Fruit fly (Drosophila melanogaster) whole organism, embryonic: ENCODE measurements around the gene htl.

Experiments
- Awh ChIP-seq: fragments of 200-800 bp; sonication (Bioruptor generic); IDR thresholded peaks from 2 replicates; pipeline ENCODE4, ENCODE4 v1.3.6; 2022; ENCODE audit warnings: missing biosample characterization, missing genetic modification characterization
- CG10321 ChIP-seq: fragments of 200-800 bp; sonication (Bioruptor generic); IDR thresholded peaks from 2 replicates; pipeline ENCODE4 v1.3.6; 2022; ENCODE audit warnings: missing biosample characterization, missing genetic modification characterization
- CG10366 ChIP-seq: fragments of 200-800 bp; sonication (Bioruptor generic); IDR thresholded peaks from 2 replicates; pipeline ENCODE4 v1.3.6; 2022; ENCODE audit warnings: missing biosample characterization, missing genetic modification characterization
- CG10654 ChIP-seq: fragments of 200-800 bp; sonication (Bioruptor generic); optimal IDR thresholded peaks from 2 replicates; lab custom pipeline; 2016; ENCODE audit warnings: missing biosample characterization, missing genetic modification characterization
- CG13123 ChIP-seq: fragments of 200-800 bp; sonication (Bioruptor generic); optimal IDR thresholded peaks from 2 replicates; lab custom pipeline; 2016; ENCODE audit warnings: missing biosample characterization, missing genetic modification characterization
- CG13424 ChIP-seq: fragments of 200-800 bp; sonication (Bioruptor generic); optimal IDR thresholded peaks from 2 replicates; lab custom pipeline; 2019; ENCODE audit warnings: missing biosample characterization, mild to moderate bottlenecking, missing genetic modification characterization, moderate library complexity
- CG14014 ChIP-seq: fragments of 200-800 bp; sonication (Bioruptor generic); IDR thresholded peaks from 2 replicates; pipeline ENCODE4 v1.3.6; 2022; ENCODE audit warnings: missing biosample characterization, missing genetic modification characterization
- CG15011 ChIP-seq: fragments of 200-800 bp; sonication (Bioruptor generic); optimal IDR thresholded peaks from 3 replicates; lab custom pipeline; 2018; ENCODE audit warnings: missing biosample characterization, mild to moderate bottlenecking, missing genetic modification characterization
- CG1603 ChIP-seq: fragments of 200-800 bp; sonication (Bioruptor generic); optimal IDR thresholded peaks from 2 replicates; lab custom pipeline; 2019; ENCODE audit warnings: missing biosample characterization, mild to moderate bottlenecking, missing genetic modification characterization, moderate library complexity
- CG17568 ChIP-seq: fragments of 200-800 bp; sonication (Bioruptor generic); optimal IDR thresholded peaks from 2 replicates; lab custom pipeline; 2018; ENCODE audit warnings: missing biosample characterization, mild to moderate bottlenecking, missing genetic modification characterization, moderate library complexity
- CG2678 ChIP-seq: fragments of 200-800 bp; sonication (Bioruptor generic); optimal IDR thresholded peaks from 3 replicates; lab custom pipeline; 2019; ENCODE audit warnings: missing biosample characterization, mild to moderate bottlenecking, missing genetic modification characterization, moderate library complexity
- CG2712 ChIP-seq: fragments of 200-800 bp; optimal IDR thresholded peaks from 3 replicates; lab custom pipeline; 2019; ENCODE audit warnings: missing biosample characterization, mild to moderate bottlenecking, missing genetic modification characterization, moderate library complexity
- CG3847 ChIP-seq: fragments of 200-800 bp; sonication (Bioruptor generic); IDR thresholded peaks from 2 replicates; pipeline ENCODE4 v1.3.6; 2022; ENCODE audit warnings: missing biosample characterization, missing genetic modification characterization
- CG4328 ChIP-seq: fragments of 200-800 bp; sonication (Bioruptor generic); optimal IDR thresholded peaks from 3 replicates; lab custom pipeline; 2017; ENCODE audit warnings: missing biosample characterization, missing genetic modification reagents, missing genetic modification characterization
- CG4854 ChIP-seq: fragments of 200-800 bp; sonication (Bioruptor generic); optimal IDR thresholded peaks from 2 replicates; lab custom pipeline; 2016; ENCODE audit warnings: missing biosample characterization, missing genetic modification characterization, inconsistent platforms
- CG5180 ChIP-seq: fragments of 200-800 bp; sonication (Bioruptor generic); optimal IDR thresholded peaks from 3 replicates; lab custom pipeline; 2017; ENCODE audit warnings: missing biosample characterization, missing genetic modification characterization, mild to moderate bottlenecking, moderate library complexity, missing genetic modification reagents
- CG6765 ChIP-seq: fragments of 200-800 bp; sonication (Bioruptor generic); optimal IDR thresholded peaks from 3 replicates; lab custom pipeline; 2017; ENCODE audit warnings: missing biosample characterization, mild to moderate bottlenecking, missing genetic modification characterization
- CG6791 ChIP-seq: fragments of 200-800 bp; sonication (Bioruptor generic); IDR thresholded peaks from 3 replicates; pipeline ENCODE4 v1.3.6; 2022; ENCODE audit warnings: missing biosample characterization, missing genetic modification characterization; ENCODE audit not compliant: partially characterized antibody
- CG6813 ChIP-seq: fragments of 200-800 bp; sonication (Bioruptor generic); optimal IDR thresholded peaks from 2 replicates; lab custom pipeline; 2017; ENCODE audit warnings: missing biosample characterization, missing genetic modification characterization, mild to moderate bottlenecking, moderate library complexity, missing genetic modification reagents
- E2f2 ChIP-seq: fragments of 200-800 bp; sonication (Bioruptor generic); IDR thresholded peaks from 2 replicates; pipeline ENCODE4 v1.3.6; 2022; ENCODE audit warnings: missing biosample characterization, missing genetic modification characterization
- Fer3 ChIP-seq: fragments of 200-800 bp; sonication (Bioruptor generic); optimal IDR thresholded peaks from 2 replicates; lab custom pipeline; 2018; ENCODE audit warnings: missing biosample characterization, mild to moderate bottlenecking, missing genetic modification characterization, moderate library complexity
- H15 ChIP-seq: fragments of 200-800 bp; sonication (Bioruptor generic); IDR thresholded peaks from 3 replicates; pipeline ENCODE4 v1.3.6; 2022; ENCODE audit warnings: missing biosample characterization, missing genetic modification characterization
- H2.0 ChIP-seq: fragments of 200-800 bp; sonication (Bioruptor generic); IDR thresholded peaks from 2 replicates; pipeline ENCODE4 v1.3.6; 2022; ENCODE audit warnings: missing biosample characterization, missing genetic modification characterization
- HHEX ChIP-seq: fragments of 200-800 bp; sonication (Bioruptor generic); optimal IDR thresholded peaks from 3 replicates; lab custom pipeline; 2017; ENCODE audit warnings: missing biosample characterization, mild to moderate bottlenecking, missing genetic modification characterization, missing genetic modification reagents
- HLH4C ChIP-seq: fragments of 200-800 bp; sonication (Bioruptor generic); IDR thresholded peaks from 3 replicates; pipeline ENCODE4 v1.3.6; 2022; ENCODE audit warnings: missing biosample characterization, missing genetic modification characterization; ENCODE audit not compliant: partially characterized antibody
- Hey ChIP-seq: fragments of 200-800 bp; sonication (Bioruptor generic); optimal IDR thresholded peaks from 3 replicates; lab custom pipeline; 2018; ENCODE audit warnings: missing biosample characterization, mild to moderate bottlenecking, missing genetic modification characterization
- Hmr ChIP-seq: fragments of 200-800 bp; sonication (Bioruptor generic); optimal IDR thresholded peaks from 3 replicates; lab custom pipeline; 2017; ENCODE audit warnings: mild to moderate bottlenecking, missing biosample characterization, missing genetic modification reagents, missing genetic modification characterization
- Jarid2 ChIP-seq: fragments of 200-800 bp; sonication (Bioruptor generic); optimal IDR thresholded peaks from 3 replicates; lab custom pipeline; 2017; ENCODE audit warnings: mild to moderate bottlenecking, missing biosample characterization, missing genetic modification reagents, missing genetic modification characterization
- Nf-YC ChIP-seq: fragments of 200-800 bp; optimal IDR thresholded peaks from 3 replicates; lab custom pipeline; 2019; ENCODE audit warnings: missing biosample characterization, mild to moderate bottlenecking, missing genetic modification characterization, moderate library complexity
- PHDP ChIP-seq: fragments of 200-800 bp; sonication (Bioruptor generic); optimal IDR thresholded peaks from 3 replicates; lab custom pipeline; 2018; ENCODE audit warnings: missing biosample characterization, mild to moderate bottlenecking, missing genetic modification characterization, moderate library complexity
- Side ChIP-seq: fragments of 200-800 bp; sonication (Bioruptor generic); optimal IDR thresholded peaks from 2 replicates; lab custom pipeline; 2016; ENCODE audit warnings: missing biosample characterization, missing genetic modification characterization
- caup ChIP-seq: fragments of 200-800 bp; sonication (Bioruptor generic); optimal IDR thresholded peaks from 3 replicates; lab custom pipeline; 2017; ENCODE audit warnings: missing biosample characterization, mild to moderate bottlenecking, missing genetic modification characterization, moderate library complexity; ENCODE audit not compliant: severe bottlenecking
- ci ChIP-seq: fragments of 200-800 bp; sonication (Bioruptor generic); IDR thresholded peaks from 3 replicates; pipeline ENCODE4 v1.3.6; 2022; ENCODE audit warnings: missing biosample characterization, missing genetic modification characterization
- crp ChIP-seq, 2 experiments: fragments of 200-800 bp; sonication (Bioruptor generic); optimal IDR thresholded peaks; 2 replicates in 1 of 2; 3 replicates in 1 of 2; lab custom pipeline; 2017; ENCODE audit warnings: missing biosample characterization in 2 of 2, missing genetic modification characterization in 2 of 2, mild to moderate bottlenecking in 1 of 2, moderate library complexity in 1 of 2
- exex ChIP-seq: fragments of 200-800 bp; sonication (Bioruptor generic); optimal IDR thresholded peaks from 4 replicates; lab custom pipeline; 2018; ENCODE audit warnings: missing biosample characterization, mild to moderate bottlenecking, missing genetic modification characterization, moderate library complexity
- gcm ChIP-seq: fragments of 200-800 bp; sonication (Bioruptor generic); optimal IDR thresholded peaks from 2 replicates; lab custom pipeline; 2019; ENCODE audit warnings: missing biosample characterization, mild to moderate bottlenecking, missing genetic modification characterization, moderate library complexity
- her ChIP-seq: fragments of 200-800 bp; sonication (Bioruptor generic); optimal IDR thresholded peaks from 2 replicates; lab custom pipeline; 2016; ENCODE audit warnings: missing biosample characterization, missing genetic modification characterization
- lilli ChIP-seq: fragments of 200-800 bp; sonication (Bioruptor generic); optimal IDR thresholded peaks from 3 replicates; lab custom pipeline; 2016; ENCODE audit warnings: missing biosample characterization, missing genetic modification characterization
- p53 ChIP-seq: fragments of 200-800 bp; sonication (Bioruptor generic); optimal IDR thresholded peaks from 2 replicates; lab custom pipeline; 2016; ENCODE audit warnings: missing biosample characterization, missing genetic modification characterization
- prd ChIP-seq, 3 experiments: fragments of >200 bp in 2 of 3; fragments of 200-800 bp in 1 of 3; sonication (Bioruptor generic) in 1 of 3; optimal IDR thresholded peaks in 2 of 3; IDR thresholded peaks in 1 of 3; 2 replicates in 2 of 3; 3 replicates in 1 of 3; pipeline versions ENCODE4 v1.3.6 to Lab custom; 2017 to 2022; ENCODE audit warnings: missing biosample characterization in 1 of 3, missing genetic modification characterization in 1 of 3
- scrt ChIP-seq: fragments of 200-800 bp; sonication (Bioruptor generic); optimal IDR thresholded peaks from 2 replicates; lab custom pipeline; 2018; ENCODE audit warnings: missing biosample characterization, mild to moderate bottlenecking, missing genetic modification characterization, moderate library complexity
- sens ChIP-seq: fragments of 200-800 bp; sonication (Bioruptor generic); peaks from one replicate; lab custom pipeline; 2016; ENCODE audit warnings: missing biosample characterization, missing genetic modification characterization
- slbo ChIP-seq: fragments of 200-800 bp; sonication (Bioruptor generic); IDR thresholded peaks from 2 replicates; pipeline ENCODE4 v1.3.6; 2022; ENCODE audit warnings: missing biosample characterization, missing genetic modification characterization
- sqz ChIP-seq: fragments of 200-800 bp; sonication (Bioruptor generic); optimal IDR thresholded peaks from 3 replicates; lab custom pipeline; 2018; ENCODE audit warnings: missing biosample characterization, mild to moderate bottlenecking, missing genetic modification characterization
- tll ChIP-seq, 2 experiments: fragments of 200-800 bp in 1 of 2; fragments of >200 bp in 1 of 2; sonication (Bioruptor generic) in 1 of 2; optimal IDR thresholded peaks; 2 replicates each; lab custom pipeline; 2017 to 2019; ENCODE audit warnings: missing biosample characterization in 2 of 2, missing genetic modification characterization in 2 of 2, mild to moderate bottlenecking in 1 of 2, moderate library complexity in 1 of 2
- twi ChIP-seq: fragments of 200-800 bp; optimal IDR thresholded peaks from 2 replicates; lab custom pipeline; 2019; ENCODE audit warnings: missing biosample characterization, mild to moderate bottlenecking, missing genetic modification characterization, moderate library complexity
- unpg ChIP-seq: fragments of 200-800 bp; sonication (Bioruptor generic); optimal IDR thresholded peaks from 3 replicates; lab custom pipeline; 2018; ENCODE audit warnings: missing biosample characterization, mild to moderate bottlenecking, missing genetic modification characterization, moderate library complexity
- z ChIP-seq: fragments of 200-800 bp; sonication (Bioruptor generic); IDR thresholded peaks from 3 replicates; pipeline ENCODE4 v1.3.6; 2022; ENCODE audit warnings: missing biosample characterization, missing genetic modification characterization

htl gene

dm6 chr3R:18018828-18019461 is 33.8 kb downstream of the htl start, which contains the start of gene DNaseII (continued):
- TF ChIP-seq CG10654 (GFP tag; lab: Kevin White, UChicago) (no peak), CG6765 (GFP tag; lab: Kevin White, UChicago) (peak; percentile 10), CG10321 (GFP tag; lab: Robert Waterston, UW) (no peak), CG4328 (peak; percentile 9), CG14014 (GFP tag; lab: Robert Waterston, UW) (peak; percentile 48; the same call in 1 of the 2 replicates), gcm (GFP tag; lab: Kevin White, UChicago) (peak; percentile 19), CG1603 (tag; lab: Kevin White, UChicago) (peak; percentile 44), E2f2 (GFP tag; lab: Robert Waterston, UW) (no peak; the same call in 1 of the 2 replicates), CG13424 (tag; lab: Kevin White, UChicago) (peak; percentile 29), ci (GFP tag; lab: Robert Waterston, UW) (peak; percentile 46; the same call in 1 of the 3 replicates), Hey (no peak), CG4854 (GFP tag; lab: Kevin White, UChicago) (no peak), z (GFP tag; lab: Robert Waterston, UW) (peak; percentile 24; the same call in 1 of the 3 replicates), sqz (GFP tag; lab: Kevin White, UChicago) (peak; percentile 2), Jarid2 (GFP tag; lab: Kevin White, UChicago) (no peak), CG3847 (GFP tag; lab: Robert Waterston, UW) (0 out of 2 replicates have a peak, but pooled peaks have one; percentile 44), twi (no peak), HLH4C (GFP tag; lab: Robert Waterston, UW) (no peak), CG6791 (no peak), unpg (GFP tag; lab: Kevin White, UChicago) (peak; percentile 51), scrt (peak; percentile 16), her (GFP tag; lab: Kevin White, UChicago) (peak; percentile 44), tll (GFP tag; optimal IDR thresholded peaks at IDR 0.05; lab: Kevin White, UChicago) (peak in 1 of 2 experiments; percentile 48), CG2678 (tag; lab: Kevin White, UChicago) (peak; percentile 61), H15 (GFP tag; lab: Robert Waterston, UW) (no peak), CG6813 (GFP tag; lab: Kevin White, UChicago) (peak; percentile 31), CG17568 (GFP tag; lab: Kevin White, UChicago) (peak; percentile 44), CG15011 (GFP tag; lab: Kevin White, UChicago) (peak; percentile 7), CG10366 (GFP tag; lab: Robert Waterston, UW) (peak; percentile 76), H2.0 (GFP tag; lab: Robert Waterston, UW) (0 out of 2 replicates have a peak, but pooled peaks have one; percentile 21), p53 (GFP tag; lab: Kevin White, UChicago) (no peak), exex (tag; lab: Kevin White, UChicago) (peak; percentile 22), CG13123 (GFP tag; lab: Kevin White, UChicago) (no peak), slbo (GFP tag; lab: Robert Waterston, UW) (no peak), Side (peak; percentile 24), lilli (peak; percentile 32), prd (optimal IDR thresholded peaks at IDR 0.05; lab: Kevin White, UChicago) (no peak), prd (GFP tag; IDR thresholded peaks at IDR 0.05; lab: Robert Waterston, UW) (no peak), HHEX (peak; percentile 41), Hmr (GFP tag; lab: Kevin White, UChicago) (peak; percentile 58), caup (GFP tag; lab: Kevin White, UChicago) (peak; percentile 55), Awh (no peak), Fer3 (tag; lab: Kevin White, UChicago) (peak; percentile 37), sens (GFP tag; lab: Kevin White, UChicago) (no peak), CG2712 (tag; lab: Kevin White, UChicago) (peak; percentile 44), PHDP (peak; percentile 41), Nf-YC (peak; percentile 48), CG5180 (GFP tag; lab: Kevin White, UChicago) (no peak), crp (GFP tag; optimal IDR thresholded peaks at IDR 0.05; lab: Kevin White, UChicago) (no peak)
